Fruit fly (Drosophila melanogaster) whole organism, embryonic: ENCODE measurements around the gene CG33258.

Source experiments
- Atf3 ChIP-seq: fragments of 200-800 bp; sonication (Bioruptor generic); optimal IDR thresholded peaks from 3 replicates; lab custom pipeline; 2016; ENCODE audit warnings: missing biosample characterization, missing genetic modification characterization
- BEAF-32 ChIP-seq: fragments of 200-800 bp; sonication (Bioruptor generic); optimal IDR thresholded peaks from 3 replicates; lab custom pipeline; 2017; ENCODE audit warnings: missing biosample characterization, missing genetic modification characterization, mild to moderate bottlenecking, moderate library complexity, missing genetic modification reagents
- Bdp1 ChIP-seq: fragments of 200-800 bp; sonication (Bioruptor generic); optimal IDR thresholded peaks from 3 replicates; lab custom pipeline; 2016; ENCODE audit warnings: missing biosample characterization, missing genetic modification characterization
- BtbVII ChIP-seq: fragments of 200-800 bp; sonication (Bioruptor generic); optimal IDR thresholded peaks from 3 replicates; lab custom pipeline; 2017; ENCODE audit warnings: missing biosample characterization, mild to moderate bottlenecking, missing genetic modification characterization
- CG10543 ChIP-seq: fragments of 200-800 bp; sonication (Bioruptor generic); optimal IDR thresholded peaks from 3 replicates; lab custom pipeline; 2017; ENCODE audit warnings: missing biosample characterization, mild to moderate bottlenecking, missing genetic modification characterization, moderate library complexity
- CG11504 ChIP-seq: fragments of 200-800 bp; sonication (Bioruptor generic); optimal IDR thresholded peaks from 3 replicates; lab custom pipeline; 2019; ENCODE audit warnings: missing biosample characterization, mild to moderate bottlenecking, missing genetic modification characterization, moderate library complexity
- CG13123 ChIP-seq: fragments of 200-800 bp; sonication (Bioruptor generic); optimal IDR thresholded peaks from 2 replicates; lab custom pipeline; 2016; ENCODE audit warnings: missing biosample characterization, missing genetic modification characterization
- CG14710 ChIP-seq: fragments of 200-800 bp; sonication (Bioruptor generic); optimal IDR thresholded peaks from 3 replicates; lab custom pipeline; 2019; ENCODE audit warnings: missing biosample characterization, mild to moderate bottlenecking, missing genetic modification characterization, moderate library complexity
- CG15514 ChIP-seq: fragments of 200-800 bp; sonication (Bioruptor generic); optimal IDR thresholded peaks from 3 replicates; lab custom pipeline; 2017; ENCODE audit warnings: missing biosample characterization, missing genetic modification characterization, mild to moderate bottlenecking, moderate library complexity, missing genetic modification reagents
- CG18476 ChIP-seq: fragments of 200-800 bp; sonication (Bioruptor generic); optimal IDR thresholded peaks from 2 replicates; lab custom pipeline; 2016; ENCODE audit warnings: missing biosample characterization, mild to moderate bottlenecking, missing genetic modification characterization
- CG2116 ChIP-seq: fragments of 200-800 bp; sonication (Bioruptor generic); optimal IDR thresholded peaks from 3 replicates; lab custom pipeline; 2018; ENCODE audit warnings: missing biosample characterization, mild to moderate bottlenecking, missing genetic modification characterization
- CG30020 ChIP-seq: fragments of 200-800 bp; optimal IDR thresholded peaks from 2 replicates; lab custom pipeline; 2019; ENCODE audit warnings: missing biosample characterization, mild to moderate bottlenecking, missing genetic modification characterization, moderate library complexity
- CG33557 ChIP-seq: fragments of 200-800 bp; sonication (Bioruptor generic); optimal IDR thresholded peaks from 2 replicates; lab custom pipeline; 2019; ENCODE audit warnings: missing biosample characterization, mild to moderate bottlenecking, missing genetic modification characterization, moderate library complexity
- CG34376 ChIP-seq: fragments of 200-800 bp; sonication (Bioruptor generic); optimal IDR thresholded peaks from 2 replicates; lab custom pipeline; 2018; ENCODE audit warnings: missing biosample characterization, mild to moderate bottlenecking, missing genetic modification characterization
- CG34422 ChIP-seq: fragments of 200-800 bp; sonication (Bioruptor generic); IDR thresholded peaks from 3 replicates; pipeline ENCODE4 v1.3.6; 2022; ENCODE audit warnings: missing biosample characterization, missing genetic modification characterization
- CG4617 ChIP-seq: fragments of 200-800 bp; sonication (Bioruptor generic); optimal IDR thresholded peaks from 3 replicates; lab custom pipeline; 2016; ENCODE audit warnings: missing biosample characterization, missing genetic modification characterization, borderline replicate concordance
- CG4707 ChIP-seq: fragments of 200-800 bp; sonication (Bioruptor generic); optimal IDR thresholded peaks from 2 replicates; lab custom pipeline; 2018; ENCODE audit warnings: missing biosample characterization, mild to moderate bottlenecking, missing genetic modification characterization, moderate library complexity
- CG5245 ChIP-seq: fragments of 200-800 bp; sonication (Bioruptor generic); optimal IDR thresholded peaks from 3 replicates; lab custom pipeline; 2016; ENCODE audit warnings: missing biosample characterization, missing genetic modification characterization
- CG7271 ChIP-seq: fragments of 200-800 bp; sonication (Bioruptor generic); optimal IDR thresholded peaks from 2 replicates; lab custom pipeline; 2018; ENCODE audit warnings: missing biosample characterization, mild to moderate bottlenecking, missing genetic modification characterization, moderate library complexity
- CoRest ChIP-seq: fragments of 200-800 bp; sonication (Bioruptor generic); optimal IDR thresholded peaks from 3 replicates; lab custom pipeline; 2018; ENCODE audit warnings: missing biosample characterization, mild to moderate bottlenecking, missing genetic modification characterization, moderate library complexity
- Dll ChIP-seq: fragments of 200-800 bp; sonication (Bioruptor generic); IDR thresholded peaks from 4 replicates; pipeline ENCODE4 v1.3.6; 2022; ENCODE audit warnings: missing biosample characterization, missing genetic modification characterization; ENCODE audit not compliant: partially characterized antibody
- Dp ChIP-seq: fragments of 200-800 bp; sonication (Bioruptor generic); optimal IDR thresholded peaks from 2 replicates; lab custom pipeline; 2018; ENCODE audit warnings: missing biosample characterization, mild to moderate bottlenecking, missing genetic modification characterization, moderate library complexity
- Eip74EF ChIP-seq, 2 experiments: fragments of 200-800 bp in 1 of 2; fragments of >200 bp in 1 of 2; sonication (Bioruptor generic) in 1 of 2; optimal IDR thresholded peaks; 2 replicates each; lab custom pipeline; 2017 to 2019; ENCODE audit warnings: missing biosample characterization in 2 of 2, missing genetic modification characterization in 2 of 2, mild to moderate bottlenecking in 1 of 2, moderate library complexity in 1 of 2
- Ets97D ChIP-seq: fragments of 200-800 bp; sonication (Bioruptor generic); optimal IDR thresholded peaks from 3 replicates; lab custom pipeline; 2016; ENCODE audit warnings: missing biosample characterization, missing genetic modification characterization
- Fer1 ChIP-seq: fragments of 200-800 bp; sonication (Bioruptor generic); optimal IDR thresholded peaks from 2 replicates; lab custom pipeline; 2017; ENCODE audit warnings: missing biosample characterization, mild to moderate bottlenecking, missing genetic modification characterization
- Lhr ChIP-seq: fragments of 200-800 bp; sonication (Bioruptor generic); optimal IDR thresholded peaks from 3 replicates; lab custom pipeline; 2017; ENCODE audit warnings: mild to moderate bottlenecking, missing biosample characterization, missing genetic modification reagents, missing genetic modification characterization
- MESR4 ChIP-seq: fragments of 200-800 bp; sonication (Bioruptor generic); optimal IDR thresholded peaks from 2 replicates; lab custom pipeline; 2018; ENCODE audit warnings: missing biosample characterization, mild to moderate bottlenecking, missing genetic modification characterization, moderate library complexity
- Nf-YA ChIP-seq: fragments of 200-800 bp; sonication (Bioruptor generic); IDR thresholded peaks from 2 replicates; pipeline ENCODE4 v1.3.6; 2022; ENCODE audit warnings: missing biosample characterization, missing genetic modification characterization
- Sry-δ ChIP-seq: fragments of 200-800 bp; sonication (Bioruptor generic); optimal IDR thresholded peaks from 2 replicates; lab custom pipeline; 2016; ENCODE audit warnings: missing biosample characterization, missing genetic modification characterization
- Stat92E ChIP-seq, 3 experiments: fragments of >200 bp in 2 of 3; fragments of 200-800 bp in 1 of 3; sonication (Bioruptor generic) in 1 of 3; optimal IDR thresholded peaks; 2 replicates each; lab custom pipeline; 2017 to 2019; ENCODE audit warnings: missing biosample characterization in 3 of 3, missing genetic modification characterization in 3 of 3, mild to moderate bottlenecking in 1 of 3, moderate library complexity in 1 of 3
- Vsx1 ChIP-seq: fragments of 200-800 bp; sonication (Bioruptor generic); optimal IDR thresholded peaks from 2 replicates; lab custom pipeline; 2017; ENCODE audit warnings: missing biosample characterization, mild to moderate bottlenecking, missing genetic modification characterization, missing genetic modification reagents
- amos ChIP-seq: fragments of 200-800 bp; sonication (Bioruptor generic); IDR thresholded peaks from 2 replicates; pipeline ENCODE4 v1.3.6; 2022; ENCODE audit warnings: missing biosample characterization, missing genetic modification characterization; ENCODE audit not compliant: partially characterized antibody
- ase ChIP-seq: fragments of 200-800 bp; sonication (Bioruptor generic); IDR thresholded peaks from 3 replicates; pipeline ENCODE4 v1.3.6; 2022; ENCODE audit warnings: missing biosample characterization, missing genetic modification characterization
- crol ChIP-seq: fragments of 200-800 bp; sonication (Bioruptor generic); IDR thresholded peaks from 2 replicates; pipeline ENCODE4 v1.3.6; 2022; ENCODE audit warnings: missing biosample characterization, missing genetic modification characterization
- dmrt11E ChIP-seq: fragments of 200-800 bp; sonication (Bioruptor generic); optimal IDR thresholded peaks from 3 replicates; lab custom pipeline; 2018; ENCODE audit warnings: missing biosample characterization, mild to moderate bottlenecking, missing genetic modification characterization, moderate library complexity
- eyg ChIP-seq: fragments of 200-800 bp; sonication (Bioruptor generic); optimal IDR thresholded peaks from 3 replicates; lab custom pipeline; 2016; ENCODE audit warnings: missing biosample characterization, missing genetic modification characterization
- gfzf ChIP-seq: fragments of 200-800 bp; sonication (Bioruptor generic); optimal IDR thresholded peaks from 2 replicates; lab custom pipeline; 2016; ENCODE audit warnings: missing biosample characterization, mild to moderate bottlenecking, missing genetic modification characterization, moderate library complexity
- grau ChIP-seq: fragments of 200-800 bp; optimal IDR thresholded peaks from 3 replicates; lab custom pipeline; 2019; ENCODE audit warnings: missing biosample characterization, mild to moderate bottlenecking, missing genetic modification characterization, moderate library complexity
- jing ChIP-seq: fragments of 200-800 bp; sonication (Bioruptor generic); optimal IDR thresholded peaks from 2 replicates; lab custom pipeline; 2018; ENCODE audit warnings: missing biosample characterization, mild to moderate bottlenecking, missing genetic modification characterization
- mld ChIP-seq: fragments of 200-800 bp; sonication (Bioruptor generic); IDR thresholded peaks from 3 replicates; pipeline ENCODE4 v1.3.6; 2022; ENCODE audit warnings: missing biosample characterization, missing genetic modification characterization; ENCODE audit not compliant: partially characterized antibody
- nerfin-1 ChIP-seq: fragments of 200-800 bp; sonication (Bioruptor generic); optimal IDR thresholded peaks from 3 replicates; lab custom pipeline; 2019; ENCODE audit warnings: missing biosample characterization, mild to moderate bottlenecking, missing genetic modification characterization, moderate library complexity
- onecut ChIP-seq: fragments of 200-800 bp; sonication (Bioruptor generic); IDR thresholded peaks from 2 replicates; pipeline ENCODE4 v1.3.6; 2022; ENCODE audit warnings: missing biosample characterization, missing genetic modification characterization
- toy ChIP-seq: fragments of 200-800 bp; sonication (Bioruptor generic); IDR thresholded peaks from 2 replicates; pipeline ENCODE4 v1.3.6; 2022; ENCODE audit warnings: missing biosample characterization, missing genetic modification characterization
- trem ChIP-seq: fragments of 200-800 bp; optimal IDR thresholded peaks from 3 replicates; lab custom pipeline; 2019; ENCODE audit warnings: missing biosample characterization, mild to moderate bottlenecking, missing genetic modification characterization, moderate library complexity
- unc-4 ChIP-seq: fragments of 200-800 bp; sonication (Bioruptor generic); IDR thresholded peaks from 2 replicates; pipeline ENCODE4 v1.3.6; 2022; ENCODE audit warnings: missing biosample characterization, missing genetic modification characterization; ENCODE audit not compliant: partially characterized antibody
- vvl ChIP-seq: fragments of 200-800 bp; sonication (Bioruptor generic); IDR thresholded peaks from 2 replicates; pipeline ENCODE4 v1.3.6; 2022; ENCODE audit warnings: missing biosample characterization, missing genetic modification characterization

Gene CG33258

dm6 chr3L:16112069-16112820 lies 29.9 kb downstream of the CG33258 start, which contains the start of gene Zn72D (continued):
- TF ChIP-seq jing, result no peak
- TF ChIP-seq Dll (GFP tag; lab: Robert Waterston, UW), result peak; percentile 45; the same call in 1 of the 4 replicates
- no peak for TF ChIP-seq eyg (GFP tag; lab: Kevin White, UChicago)
- TF ChIP-seq toy, result no peak
- no peak for TF ChIP-seq BtbVII (GFP tag; lab: Kevin White, UChicago)
- no peak for TF ChIP-seq Bdp1 (GFP tag; lab: Kevin White, UChicago)
- TF ChIP-seq mld (GFP tag; lab: Robert Waterston, UW), result 0 out of 3 replicates have a peak, but pooled peaks have one; percentile 7
- TF ChIP-seq MESR4 (GFP tag; lab: Kevin White, UChicago), result peak; percentile 95
- TF ChIP-seq trem (tag; lab: Kevin White, UChicago), result peak; percentile 25
- TF ChIP-seq grau (tag; lab: Kevin White, UChicago), result peak; percentile 2
- peak; percentile 69 for TF ChIP-seq BEAF-32 (GFP tag; lab: Kevin White, UChicago)
- peak; percentile 22 for TF ChIP-seq CG7271 (tag; lab: Kevin White, UChicago)
- TF ChIP-seq CG18476 (GFP tag; lab: Kevin White, UChicago), result no peak
- peak in 1 of 3 experiments; percentile 11 for TF ChIP-seq Stat92E (GFP tag; optimal IDR thresholded peaks at IDR 0.05; lab: Kevin White, UChicago)
- TF ChIP-seq crol (GFP tag; lab: Robert Waterston, UW), result 0 out of 2 replicates have a peak, but pooled peaks have one; percentile 7
- TF ChIP-seq CG10543 (GFP tag; lab: Kevin White, UChicago), result no peak
- no peak for TF ChIP-seq Atf3 (GFP tag; lab: Kevin White, UChicago)
- no peak for TF ChIP-seq Nf-YA (GFP tag; lab: Robert Waterston, UW)
- TF ChIP-seq CG34376 (GFP tag; lab: Kevin White, UChicago), result peak; percentile 1
- peak; percentile 28 for TF ChIP-seq CG14710
- TF ChIP-seq Ets97D (GFP tag; lab: Kevin White, UChicago), result peak; percentile 21
- peak; percentile 26 for TF ChIP-seq CG2116 (GFP tag; lab: Kevin White, UChicago)
- TF ChIP-seq nerfin-1, result peak; percentile 9
- TF ChIP-seq gfzf (GFP tag; lab: Kevin White, UChicago), result peak; percentile 70
- no peak for TF ChIP-seq Eip74EF (GFP tag; optimal IDR thresholded peaks at IDR 0.05; lab: Kevin White, UChicago)
- peak; percentile 13 for TF ChIP-seq CoRest (tag; lab: Kevin White, UChicago)
- peak; percentile 8 for TF ChIP-seq Dp (GFP tag; lab: Kevin White, UChicago)
- TF ChIP-seq CG5245 (GFP tag; lab: Kevin White, UChicago), result no peak
- TF ChIP-seq dmrt11E (tag; lab: Kevin White, UChicago), result no peak
- TF ChIP-seq CG33557 (GFP tag; lab: Kevin White, UChicago), result no peak
- no peak for TF ChIP-seq CG4707 (GFP tag; lab: Kevin White, UChicago)
- peak; percentile 36; the same call in 1 of the 2 replicates for TF ChIP-seq unc-4 (GFP tag; lab: Robert Waterston, UW)
- TF ChIP-seq CG15514 (GFP tag; lab: Kevin White, UChicago), result peak; percentile 21
- TF ChIP-seq CG4617 (GFP tag; lab: Kevin White, UChicago), result peak; percentile 64
- peak; percentile 15 for TF ChIP-seq Fer1 (GFP tag; lab: Kevin White, UChicago)
- peak; percentile 72 for TF ChIP-seq Sry-δ (GFP tag; lab: Kevin White, UChicago)
- peak; percentile 33; the same call in 1 of the 3 replicates for TF ChIP-seq CG34422 (GFP tag; lab: Robert Waterston, UW)
- peak; percentile 68 for TF ChIP-seq CG11504 (tag; lab: Kevin White, UChicago)
- peak; percentile 99 for TF ChIP-seq onecut
- TF ChIP-seq vvl (GFP tag; lab: Robert Waterston, UW), result 0 out of 2 replicates have a peak, but pooled peaks have one; percentile 38
- no peak for TF ChIP-seq Vsx1
- TF ChIP-seq CG30020 (tag; lab: Kevin White, UChicago), result no peak
- TF ChIP-seq amos, result 0 out of 2 replicates have a peak, but pooled peaks have one; percentile 18
- no peak for TF ChIP-seq CG13123 (GFP tag; lab: Kevin White, UChicago)
- peak; percentile 6 for TF ChIP-seq Lhr (GFP tag; lab: Kevin White, UChicago)
- TF ChIP-seq ase (GFP tag; lab: Robert Waterston, UW), result no peak
